Fruit fly (Drosophila melanogaster) whole organism, embryonic: ENCODE data around the gene CG31960.

Experiments used
- Ada2b ChIP-seq: fragments of 200-800 bp; sonication (Bioruptor generic); IDR thresholded peaks from 2 replicates; pipeline ENCODE4 v1.3.6; 2022; ENCODE audit warnings: missing biosample characterization, missing genetic modification characterization
- CG10654 ChIP-seq: fragments of 200-800 bp; sonication (Bioruptor generic); optimal IDR thresholded peaks from 2 replicates; lab custom pipeline; 2016; ENCODE audit warnings: missing biosample characterization, missing genetic modification characterization
- CG11560 ChIP-seq: fragments of 200-800 bp; sonication (Bioruptor generic); IDR thresholded peaks from 3 replicates; pipeline ENCODE4 v1.3.6; 2022; ENCODE audit warnings: missing biosample characterization, missing genetic modification characterization
- CG11695 ChIP-seq: fragments of 200-800 bp; sonication (Bioruptor generic); IDR thresholded peaks from 3 replicates; pipeline ENCODE4 v1.3.6; 2022; ENCODE audit warnings: missing biosample characterization, missing genetic modification characterization
- CG12769 ChIP-seq: fragments of 200-800 bp; sonication (Bioruptor generic); optimal IDR thresholded peaks from 2 replicates; lab custom pipeline; 2019; ENCODE audit warnings: missing biosample characterization, mild to moderate bottlenecking, missing genetic modification characterization, moderate library complexity
- CG13894 ChIP-seq: fragments of 200-800 bp; sonication (Bioruptor generic); optimal IDR thresholded peaks from 3 replicates; lab custom pipeline; 2018; ENCODE audit warnings: missing biosample characterization, mild to moderate bottlenecking, missing genetic modification characterization, moderate library complexity
- CG14965 ChIP-seq: fragments of 200-800 bp; sonication (Bioruptor generic); optimal IDR thresholded peaks from 2 replicates; lab custom pipeline; 2016; ENCODE audit warnings: missing biosample characterization, missing genetic modification characterization, borderline replicate concordance
- CG17186 ChIP-seq: fragments of 200-800 bp; sonication (Bioruptor generic); optimal IDR thresholded peaks from 3 replicates; lab custom pipeline; 2017; ENCODE audit warnings: missing biosample characterization, missing genetic modification reagents, missing genetic modification characterization
- CG1832 ChIP-seq: fragments of 200-800 bp; sonication (Bioruptor generic); optimal IDR thresholded peaks from 2 replicates; lab custom pipeline; 2017; ENCODE audit warnings: missing biosample characterization, mild to moderate bottlenecking, missing genetic modification characterization, inconsistent platforms
- CG2116 ChIP-seq: fragments of 200-800 bp; sonication (Bioruptor generic); optimal IDR thresholded peaks from 3 replicates; lab custom pipeline; 2018; ENCODE audit warnings: missing biosample characterization, mild to moderate bottlenecking, missing genetic modification characterization
- CG3065 ChIP-seq: fragments of 200-800 bp; sonication (Bioruptor generic); optimal IDR thresholded peaks from 2 replicates; lab custom pipeline; 2016; ENCODE audit warnings: missing biosample characterization, missing genetic modification characterization
- CG32767 ChIP-seq: fragments of 200-800 bp; sonication (Bioruptor generic); IDR thresholded peaks from 2 replicates; pipeline ENCODE4 v1.3.6; 2022; ENCODE audit warnings: missing biosample characterization, missing genetic modification characterization
- CG6689 ChIP-seq: fragments of 200-800 bp; sonication (Bioruptor generic); IDR thresholded peaks from 2 replicates; pipeline ENCODE4 v1.3.6; 2022; ENCODE audit warnings: missing biosample characterization, missing genetic modification characterization
- CG6813 ChIP-seq: fragments of 200-800 bp; sonication (Bioruptor generic); optimal IDR thresholded peaks from 2 replicates; lab custom pipeline; 2017; ENCODE audit warnings: missing biosample characterization, missing genetic modification characterization, mild to moderate bottlenecking, moderate library complexity, missing genetic modification reagents
- CG6854 ChIP-seq: fragments of 200-800 bp; sonication (Bioruptor generic); optimal IDR thresholded peaks from 3 replicates; lab custom pipeline; 2017; ENCODE audit warnings: missing biosample characterization, mild to moderate bottlenecking, missing genetic modification characterization
- CG8359 ChIP-seq: fragments of 200-800 bp; sonication (Bioruptor generic); optimal IDR thresholded peaks from 2 replicates; lab custom pipeline; 2017; ENCODE audit warnings: missing biosample characterization, mild to moderate bottlenecking, missing genetic modification characterization, borderline replicate concordance
- CG8944 ChIP-seq: fragments of 200-800 bp; sonication (Bioruptor generic); optimal IDR thresholded peaks from 3 replicates; lab custom pipeline; 2016; ENCODE audit warnings: missing biosample characterization, missing genetic modification characterization
- CG9727 ChIP-seq: fragments of 200-800 bp; sonication (Bioruptor generic); optimal IDR thresholded peaks from 3 replicates; lab custom pipeline; 2017; ENCODE audit warnings: missing biosample characterization, mild to moderate bottlenecking, missing genetic modification characterization
- CG9797 ChIP-seq: fragments of 200-800 bp; sonication (Bioruptor generic); optimal IDR thresholded peaks from 3 replicates; lab custom pipeline; 2018; ENCODE audit warnings: missing biosample characterization, mild to moderate bottlenecking, missing genetic modification characterization
- CG9876 ChIP-seq: fragments of 200-800 bp; sonication (Bioruptor generic); optimal IDR thresholded peaks from 2 replicates; lab custom pipeline; 2016; ENCODE audit warnings: missing biosample characterization, missing genetic modification characterization
- Doc2 ChIP-seq: fragments of 200-800 bp; sonication (Bioruptor generic); IDR thresholded peaks from 2 replicates; pipeline ENCODE4 v1.3.6; 2022; ENCODE audit warnings: missing biosample characterization, missing genetic modification characterization
- Doc3 ChIP-seq: fragments of 200-800 bp; sonication (Bioruptor generic); IDR thresholded peaks from 3 replicates; pipeline ENCODE4 v1.3.6; 2022; ENCODE audit warnings: missing biosample characterization, missing genetic modification characterization; ENCODE audit not compliant: partially characterized antibody
- HLH54F ChIP-seq: fragments of 200-800 bp; sonication (Bioruptor generic); optimal IDR thresholded peaks from 3 replicates; lab custom pipeline; 2016; ENCODE audit warnings: missing biosample characterization, missing genetic modification characterization
- Hey ChIP-seq: fragments of 200-800 bp; sonication (Bioruptor generic); optimal IDR thresholded peaks from 3 replicates; lab custom pipeline; 2018; ENCODE audit warnings: missing biosample characterization, mild to moderate bottlenecking, missing genetic modification characterization
- Hmr ChIP-seq: fragments of 200-800 bp; sonication (Bioruptor generic); optimal IDR thresholded peaks from 3 replicates; lab custom pipeline; 2017; ENCODE audit warnings: mild to moderate bottlenecking, missing biosample characterization, missing genetic modification reagents, missing genetic modification characterization
- Med ChIP-seq: fragments of 200-800 bp; sonication (Bioruptor generic); peaks from one replicate; lab custom pipeline; 2016; ENCODE audit warnings: missing biosample characterization, missing genetic modification characterization, mild to moderate bottlenecking, inconsistent platforms, moderate library complexity
- NFAT ChIP-seq: fragments of 200-800 bp; sonication (Bioruptor generic); IDR thresholded peaks from 2 replicates; pipeline ENCODE4 v1.3.6; 2022; ENCODE audit warnings: missing biosample characterization, missing genetic modification characterization
- Nf-YC ChIP-seq: fragments of 200-800 bp; optimal IDR thresholded peaks from 3 replicates; lab custom pipeline; 2019; ENCODE audit warnings: missing biosample characterization, mild to moderate bottlenecking, missing genetic modification characterization, moderate library complexity
- Rx ChIP-seq: fragments of 200-800 bp; sonication (Bioruptor generic); IDR thresholded peaks from 2 replicates; pipeline ENCODE4 v1.3.6; 2022; ENCODE audit warnings: missing biosample characterization, missing genetic modification characterization
- Side ChIP-seq: fragments of 200-800 bp; sonication (Bioruptor generic); optimal IDR thresholded peaks from 2 replicates; lab custom pipeline; 2016; ENCODE audit warnings: missing biosample characterization, missing genetic modification characterization
- Six4 ChIP-seq: fragments of 200-800 bp; sonication (Bioruptor generic); optimal IDR thresholded peaks from 2 replicates; lab custom pipeline; 2016; ENCODE audit warnings: missing biosample characterization, missing genetic modification characterization
- Sox100B ChIP-seq: fragments of 200-800 bp; sonication (Bioruptor generic); optimal IDR thresholded peaks from 3 replicates; lab custom pipeline; 2018; ENCODE audit warnings: missing biosample characterization, mild to moderate bottlenecking, missing genetic modification characterization
- ato ChIP-seq: fragments of 200-800 bp; sonication (Bioruptor generic); IDR thresholded peaks from 2 replicates; pipeline ENCODE4 v1.3.6; 2022; ENCODE audit warnings: missing biosample characterization, missing genetic modification characterization; ENCODE audit not compliant: partially characterized antibody
- ci ChIP-seq: fragments of 200-800 bp; sonication (Bioruptor generic); IDR thresholded peaks from 3 replicates; pipeline ENCODE4 v1.3.6; 2022; ENCODE audit warnings: missing biosample characterization, missing genetic modification characterization
- emc ChIP-seq: fragments of 200-800 bp; sonication (Bioruptor generic); optimal IDR thresholded peaks from 2 replicates; lab custom pipeline; 2016; ENCODE audit warnings: missing biosample characterization, missing genetic modification characterization
- gfzf ChIP-seq: fragments of 200-800 bp; sonication (Bioruptor generic); optimal IDR thresholded peaks from 2 replicates; lab custom pipeline; 2016; ENCODE audit warnings: missing biosample characterization, mild to moderate bottlenecking, missing genetic modification characterization, moderate library complexity
- her ChIP-seq: fragments of 200-800 bp; sonication (Bioruptor generic); optimal IDR thresholded peaks from 2 replicates; lab custom pipeline; 2016; ENCODE audit warnings: missing biosample characterization, missing genetic modification characterization
- lbe ChIP-seq: fragments of 200-800 bp; sonication (Bioruptor generic); optimal IDR thresholded peaks from 2 replicates; lab custom pipeline; 2016; ENCODE audit warnings: missing biosample characterization, mild to moderate bottlenecking, missing genetic modification characterization
- nau ChIP-seq: fragments of 200-800 bp; sonication (Bioruptor generic); optimal IDR thresholded peaks from 3 replicates; lab custom pipeline; 2017; ENCODE audit warnings: missing biosample characterization, mild to moderate bottlenecking, missing genetic modification characterization, missing genetic modification reagents
- nom ChIP-seq: fragments of 200-800 bp; sonication (Bioruptor generic); optimal IDR thresholded peaks from 2 replicates; lab custom pipeline; 2017; ENCODE audit warnings: missing biosample characterization, missing genetic modification characterization, mild to moderate bottlenecking, moderate library complexity, missing genetic modification reagents
- odd ChIP-seq: fragments of 200-800 bp; sonication (Bioruptor generic); optimal IDR thresholded peaks from 2 replicates; lab custom pipeline; 2017; ENCODE audit warnings: missing biosample characterization, mild to moderate bottlenecking, missing genetic modification characterization
- ranshi ChIP-seq: fragments of 200-800 bp; sonication (Bioruptor generic); IDR thresholded peaks from 2 replicates; pipeline ENCODE4 v1.3.6; 2022; ENCODE audit warnings: missing biosample characterization, missing genetic modification characterization
- sc ChIP-seq, 3 experiments: fragments of >200 bp in 2 of 3; fragments of 200-800 bp in 1 of 3; sonication (Bioruptor generic) in 1 of 3; optimal IDR thresholded peaks; 2 replicates in 2 of 3; 3 replicates in 1 of 3; lab custom pipeline; 2017; ENCODE audit warnings: mild to moderate bottlenecking in 1 of 3, missing biosample characterization in 1 of 3, missing genetic modification characterization in 1 of 3, missing genetic modification reagents in 1 of 3
- slbo ChIP-seq: fragments of 200-800 bp; sonication (Bioruptor generic); IDR thresholded peaks from 2 replicates; pipeline ENCODE4 v1.3.6; 2022; ENCODE audit warnings: missing biosample characterization, missing genetic modification characterization
- sug ChIP-seq: fragments of 200-800 bp; optimal IDR thresholded peaks from 2 replicates; lab custom pipeline; 2019; ENCODE audit warnings: missing biosample characterization, mild to moderate bottlenecking, missing genetic modification characterization, moderate library complexity
- tio ChIP-seq: fragments of 200-800 bp; sonication (Bioruptor generic); optimal IDR thresholded peaks from 2 replicates; lab custom pipeline; 2017; ENCODE audit warnings: missing biosample characterization, missing genetic modification characterization, inconsistent platforms
- ttk ChIP-seq: fragments of 200-800 bp; sonication (Bioruptor generic); IDR thresholded peaks from 2 replicates; pipeline ENCODE4 v2.1.2; 2022; ENCODE audit warnings: missing biosample characterization, missing genetic modification characterization
- tup ChIP-seq: fragments of 200-800 bp; sonication (Bioruptor generic); optimal IDR thresholded peaks from 2 replicates; lab custom pipeline; 2016; ENCODE audit warnings: missing biosample characterization, mild to moderate bottlenecking, missing genetic modification characterization, moderate library complexity
- unpg ChIP-seq: fragments of 200-800 bp; sonication (Bioruptor generic); optimal IDR thresholded peaks from 3 replicates; lab custom pipeline; 2018; ENCODE audit warnings: missing biosample characterization, mild to moderate bottlenecking, missing genetic modification characterization, moderate library complexity
- vvl ChIP-seq: fragments of 200-800 bp; sonication (Bioruptor generic); IDR thresholded peaks from 2 replicates; pipeline ENCODE4 v1.3.6; 2022; ENCODE audit warnings: missing biosample characterization, missing genetic modification characterization

CG31960 gene

DNA sequence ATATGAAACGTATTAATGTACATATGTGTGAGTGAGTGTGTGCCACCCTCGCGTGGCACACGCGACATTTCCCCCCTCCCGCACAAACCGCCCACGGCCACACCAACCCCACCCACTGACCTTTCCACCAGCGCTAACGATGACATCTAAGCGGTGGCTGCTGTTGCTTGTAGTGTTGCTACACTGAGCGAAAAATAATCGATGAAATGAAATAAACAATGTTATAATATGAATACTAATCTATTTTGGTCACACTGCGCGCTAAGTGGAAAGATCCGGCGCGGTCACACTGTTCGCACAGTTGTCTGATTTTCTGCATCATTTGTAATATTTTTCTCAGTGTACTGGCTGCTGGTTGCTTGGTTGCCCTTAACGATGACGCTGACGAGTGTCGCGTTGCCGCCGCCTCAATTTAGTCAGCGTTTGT is 47.5 kb downstream of the CG31960 start (continued):
- TF ChIP-seq Side (GFP tag; lab: Kevin White, UChicago) (peak; percentile 95), ato (no peak), CG9797 (GFP tag; lab: Kevin White, UChicago) (peak; percentile 73), CG1832 (GFP tag; lab: Kevin White, UChicago) (peak; percentile 1), CG6689 (GFP tag; lab: Robert Waterston, UW) (peak; percentile 95), her (GFP tag; lab: Kevin White, UChicago) (peak; percentile 90), vvl (GFP tag; lab: Robert Waterston, UW) (peak; percentile 98), CG6813 (GFP tag; lab: Kevin White, UChicago) (peak; percentile 97), HLH54F (GFP tag; lab: Kevin White, UChicago) (peak; percentile 87), CG8359 (GFP tag; lab: Kevin White, UChicago) (peak; percentile 94), CG10654 (GFP tag; lab: Kevin White, UChicago) (peak; percentile 97), Hmr (peak; percentile 89), Nf-YC (tag; lab: Kevin White, UChicago) (peak; percentile 77), odd (GFP tag; lab: Kevin White, UChicago) (peak; percentile 93), sc (optimal IDR thresholded peaks at IDR 0.05; lab: Kevin White, UChicago) (no peak), sc (GFP tag; optimal IDR thresholded peaks at IDR 0.05; lab: Kevin White, UChicago) (peak; percentile 98), Doc2 (GFP tag; lab: Robert Waterston, UW) (peak; percentile 68; the same call in 1 of the 2 replicates), CG11695 (peak; percentile 93), gfzf (GFP tag; lab: Kevin White, UChicago) (peak; percentile 29), CG12769 (tag; lab: Kevin White, UChicago) (peak; percentile 96), ttk (GFP tag; lab: Robert Waterston, UW) (peak; percentile 96), CG14965 (peak; percentile 83), CG6854 (peak; percentile 75), Hey (tag; lab: Kevin White, UChicago) (peak; percentile 96), CG8944 (peak; percentile 96), lbe (GFP tag; lab: Kevin White, UChicago) (no peak), CG32767 (peak; percentile 92), CG17186 (GFP tag; lab: Kevin White, UChicago) (peak; percentile 95), NFAT (GFP tag; lab: Robert Waterston, UW) (peak; percentile 77), CG9727 (peak; percentile 98), CG11560 (peak; percentile 83), ranshi (GFP tag; lab: Robert Waterston, UW) (peak; percentile 95), Doc3 (GFP tag; lab: Robert Waterston, UW) (no peak), Ada2b (GFP tag; lab: Robert Waterston, UW) (peak; percentile 93), Rx (peak; percentile 97), tup (GFP tag; lab: Kevin White, UChicago) (peak; percentile 94), Six4 (GFP tag; lab: Kevin White, UChicago) (peak; percentile 98), slbo (GFP tag; lab: Robert Waterston, UW) (peak; percentile 90), tio (peak; percentile 95), CG2116 (GFP tag; lab: Kevin White, UChicago) (peak; percentile 74), unpg (GFP tag; lab: Kevin White, UChicago) (peak; percentile 98), CG3065 (GFP tag; lab: Kevin White, UChicago) (peak; percentile 96), CG13894 (tag; lab: Kevin White, UChicago) (peak; percentile 40), Med (GFP tag; lab: Kevin White, UChicago) (peak; percentile 99), nom (GFP tag; lab: Kevin White, UChicago) (no peak), nau (GFP tag; lab: Kevin White, UChicago) (peak; percentile 94), CG9876 (GFP tag; lab: Kevin White, UChicago) (peak; percentile 91), emc (GFP tag; lab: Kevin White, UChicago) (peak; percentile 82), ci (GFP tag; lab: Robert Waterston, UW) (peak; percentile 99), Sox100B (peak; percentile 94), sug (peak; percentile 76)
